Worm (Caenorhabditis elegans) whole organism, L1 larva: Measurements from ENCODE around the gene F19H6.5.

Source experiments
- aha-1 ChIP-seq: fragments of 150-350 bp; optimal IDR thresholded peaks from 2 replicates; lab custom pipeline; 2014; ENCODE audit warnings: missing biosample characterization, missing genetic modification characterization
- aly-2 ChIP-seq: fragments of 150-350 bp; optimal IDR thresholded peaks from 2 replicates; lab custom pipeline; 2014; ENCODE audit warnings: missing biosample characterization, missing genetic modification characterization
- lir-3 ChIP-seq: sonication (generic microtip); optimal IDR thresholded peaks from 2 replicates; lab custom pipeline; 2016; ENCODE audit warnings: mild to moderate bottlenecking, missing genetic modification characterization, moderate library complexity, missing compliant biosample characterization; ENCODE audit not compliant: poor library complexity
- mdl-1 ChIP-seq, 2 experiments: fragments of 150-350 bp; optimal IDR thresholded peaks; 2 replicates each; lab custom pipeline; 2014 to 2017; ENCODE audit warnings: missing biosample characterization in 2 of 2, missing genetic modification characterization in 2 of 2, inconsistent platforms in 1 of 2
- mep-1 ChIP-seq: fragments of 150-350 bp; optimal IDR thresholded peaks from 2 replicates; lab custom pipeline; 2014; ENCODE audit warnings: missing biosample characterization, missing genetic modification characterization
- unc-62 ChIP-seq: fragments of 150-350 bp; optimal IDR thresholded peaks from 2 replicates; lab custom pipeline; 2014; ENCODE audit warnings: missing biosample characterization, missing genetic modification reagents, missing genetic modification characterization

DNA sequence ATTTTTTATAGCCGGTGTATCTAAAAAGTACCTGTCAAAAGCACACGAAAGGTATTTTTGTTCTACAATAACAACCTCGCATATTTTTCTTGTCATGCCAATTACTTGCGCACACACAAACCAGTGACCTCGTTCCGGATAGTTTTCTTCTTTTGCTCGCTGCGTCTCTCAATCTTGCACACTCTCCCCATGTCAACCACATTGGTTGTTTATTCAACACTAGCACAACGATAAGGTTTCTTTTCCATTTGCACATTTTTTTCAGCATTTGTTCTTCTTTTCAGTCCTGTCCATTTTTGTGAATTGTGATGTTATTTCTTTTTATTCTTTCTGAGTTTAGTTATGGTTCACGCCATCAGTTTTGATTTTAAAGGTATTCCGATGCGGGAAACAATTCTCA lies 14.5 kb downstream of the F19H6.5 start, which contains the start of gene F42F12.3:
- TF ChIP-seq aha-1 (tag; lab: Kevin White, UChicago), result no peak
- TF ChIP-seq unc-62 (GFP tag; lab: Kevin White, UChicago), result no peak
- no peak for TF ChIP-seq mdl-1 (tag; optimal IDR thresholded peaks at IDR 0.05; lab: Kevin White, UChicago)
- no peak for TF ChIP-seq mep-1 (tag; lab: Kevin White, UChicago)
- TF ChIP-seq aly-2 (tag; lab: Kevin White, UChicago), result no peak
- TF ChIP-seq lir-3 (tag; lab: Kevin White, UChicago), result no peak
